Worm (Caenorhabditis elegans): Measurements from ENCODE around the gene C05D11.1.

C05D11.1 gene

DNA sequence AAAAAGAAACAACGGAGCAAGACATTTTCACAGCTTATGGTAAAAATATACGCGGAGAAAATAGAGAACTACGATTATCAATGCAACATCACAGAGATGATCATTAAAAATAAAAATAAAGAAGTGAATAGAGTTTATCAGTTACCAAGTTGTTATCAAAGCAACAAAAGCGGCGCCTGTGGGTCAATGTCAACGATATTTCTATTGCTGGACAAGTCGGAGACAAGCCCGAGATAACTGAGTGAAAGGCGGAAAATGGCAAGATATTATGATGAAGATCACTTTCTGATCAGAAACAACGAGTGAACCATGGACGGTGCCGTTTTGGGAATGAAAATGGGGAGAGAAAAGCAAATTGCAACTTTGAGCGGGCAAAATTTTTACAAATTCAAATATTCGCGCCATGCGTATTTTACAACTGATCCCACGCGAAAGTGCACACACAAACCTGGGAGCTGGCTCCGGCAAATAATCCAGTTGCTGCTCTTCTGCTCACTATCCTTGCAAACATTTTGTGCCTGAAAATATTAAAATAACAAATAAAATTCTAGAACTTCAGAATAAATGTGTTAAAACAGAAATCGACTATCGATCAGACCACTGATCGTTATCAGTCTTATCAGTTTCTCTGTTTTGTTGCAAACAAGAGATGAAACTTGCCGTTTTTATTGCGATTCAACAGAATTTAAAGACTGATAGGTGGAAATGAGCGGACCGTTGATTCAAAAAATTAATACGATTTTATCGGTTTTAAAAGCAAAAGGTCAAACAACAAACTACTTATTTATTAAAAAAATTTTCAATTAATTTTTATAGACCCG is 6.1 kb downstream of the C05D11.1 start, which contains the start of gene mel-32 (continued):
- TF ChIP-seq nfyb-1 (GFP tag; IDR thresholded peaks at IDR 0.05) (peak; percentile 49; the same call in 1 of the 2 replicates), F57A8.1 (GFP tag; optimal IDR thresholded peaks at IDR 0.05) (no peak), attf-5 (GFP tag; optimal IDR thresholded peaks at IDR 0.05) (no peak), Y95B8A.8 (GFP tag; IDR thresholded peaks at IDR 0.05) (0 out of 2 replicates have a peak, but pooled peaks have one; percentile 72), nfya-2 (GFP tag; IDR thresholded peaks at IDR 0.05) (no peak), pbrm-1 (GFP tag; IDR thresholded peaks at IDR 0.05) (peak; percentile 65), Y79H2A.3 (GFP tag; conservative IDR thresholded peaks at IDR 0.05) (peak; percentile 72; the same call in 1 of the 2 replicates), lir-1 (GFP tag; conservative IDR thresholded peaks at IDR 0.05) (peak; percentile 82), zim-3 (tag; optimal IDR thresholded peaks at IDR 0.05) (peak; percentile 55), snpc-4 (GFP tag; optimal IDR thresholded peaks at IDR 0.05) (no peak), snpc-4 (tag; optimal IDR thresholded peaks at IDR 0.05) (peak in 1 of 4 experiments; percentile 11), hlh-12 (tag; optimal IDR thresholded peaks at IDR 0.05) (no peak), F23B12.7 (tag; optimal IDR thresholded peaks at IDR 0.05; ENCODE audit: insufficient read depth) (peak; percentile 10), efl-1 (GFP tag; optimal IDR thresholded peaks at IDR 0.05) (peak; percentile 97), F10E7.11 (tag; optimal IDR thresholded peaks at IDR 0.05) (no peak), xnd-1 (tag; optimal IDR thresholded peaks at IDR 0.05) (peak; percentile 85), ztf-6 (GFP tag; IDR thresholded peaks at IDR 0.05) (no peak), unc-62 (GFP tag; optimal IDR thresholded peaks at IDR 0.05) (no peak), lag-1 (GFP tag; IDR thresholded peaks at IDR 0.05) (no peak), F37B4.10 (GFP tag; IDR thresholded peaks at IDR 0.05) (no peak), B0019.2 (GFP tag; conservative IDR thresholded peaks at IDR 0.05) (peak; percentile 75), tlf-1 (GFP tag; optimal IDR thresholded peaks at IDR 0.05) (peak; percentile 80), tbp1 (GFP tag; optimal IDR thresholded peaks at IDR 0.05) (peak; percentile 24), unc-130 (GFP tag; optimal IDR thresholded peaks at IDR 0.05) (peak; percentile 48), lin-26 (GFP tag; IDR thresholded peaks at IDR 0.05) (peak; percentile 67; the same call in 1 of the 2 replicates), repo-1 (tag; optimal IDR thresholded peaks at IDR 0.05) (peak; percentile 38), ceh-40 (GFP tag; IDR thresholded peaks at IDR 0.05) (no peak), ccch-3 (GFP tag; optimal IDR thresholded peaks at IDR 0.05) (no peak), nhr-80 (tag; optimal IDR thresholded peaks at IDR 0.05) (peak; percentile 17), bed-1 (GFP tag; IDR thresholded peaks at IDR 0.05) (no peak), D2030.7 (GFP tag; IDR thresholded peaks at IDR 0.05) (peak; percentile 91), mxl-1 (tag; optimal IDR thresholded peaks at IDR 0.05) (no peak), nhr-27 (tag; optimal IDR thresholded peaks at IDR 0.05) (no peak), sptf-2 (GFP tag; optimal IDR thresholded peaks at IDR 0.05) (no peak), hsf-1 (GFP tag; IDR thresholded peaks at IDR 0.05) (peak; percentile 79), egl-44 (GFP tag; IDR thresholded peaks at IDR 0.05) (no peak), Y67H2A.10 (GFP tag; conservative IDR thresholded peaks at IDR 0.05) (0 out of 2 replicates have a peak, but pooled peaks have one; percentile 36), ztf-22 (GFP tag; optimal IDR thresholded peaks at IDR 0.05) (no peak), rec-8 (tag; optimal IDR thresholded peaks at IDR 0.05) (no peak), die-1 (tag; optimal IDR thresholded peaks at IDR 0.05) (no peak), ceh-91 (GFP tag; IDR thresholded peaks at IDR 0.05) (peak; percentile 92), mcd-1 (GFP tag; IDR thresholded peaks at IDR 0.05) (peak; percentile 49), nhr-179 (tag; optimal IDR thresholded peaks at IDR 0.05) (no peak), hlh-26 (GFP tag; conservative IDR thresholded peaks at IDR 0.05) (no peak), dox-1 (GFP tag; IDR thresholded peaks at IDR 0.05) (peak; percentile 84), attf-3 (GFP tag; conservative IDR thresholded peaks at IDR 0.05) (0 out of 2 replicates have a peak, but pooled peaks have one; percentile 45), let-526 (GFP tag; IDR thresholded peaks at IDR 0.05) (no peak)

All from whole organism, young adult.